Worm (Caenorhabditis elegans) whole organism, late embryonic: ENCODE results near the gene fbxb-105.

ENCODE experiments used
- C38D4.7 ChIP-seq: fragments of 200-800 bp; sonication (Bioruptor generic); optimal IDR thresholded peaks from 2 replicates; lab custom pipeline; 2018; ENCODE audit warnings: mild to moderate bottlenecking, missing genetic modification characterization, moderate library complexity, missing compliant biosample characterization
- Y22D7AL.16 ChIP-seq: sonication (generic microtip); optimal IDR thresholded peaks from 2 replicates; lab custom pipeline; 2016; ENCODE audit warnings: missing genetic modification characterization, missing compliant biosample characterization
- ceh-14 ChIP-seq: sonication (generic microtip); optimal IDR thresholded peaks from 2 replicates; lab custom pipeline; 2016; ENCODE audit warnings: missing genotype, missing genetic modification characterization, missing compliant biosample characterization
- ceh-19 ChIP-seq: fragments of 200-800 bp; sonication (Bioruptor generic); optimal IDR thresholded peaks from 2 replicates; lab custom pipeline; 2018; ENCODE audit warnings: mild to moderate bottlenecking, missing genetic modification characterization, missing compliant biosample characterization
- ceh-2 ChIP-seq: sonication (generic microtip); optimal IDR thresholded peaks from 2 replicates; lab custom pipeline; 2016; ENCODE audit warnings: missing genotype, missing genetic modification characterization, missing compliant biosample characterization
- ceh-22 ChIP-seq: sonication (generic microtip); optimal IDR thresholded peaks from 2 replicates; lab custom pipeline; 2017; ENCODE audit warnings: missing biosample characterization, missing genetic modification characterization
- ceh-24 ChIP-seq: sonication (generic microtip); optimal IDR thresholded peaks from 2 replicates; lab custom pipeline; 2016; ENCODE audit warnings: mild to moderate bottlenecking, missing genetic modification characterization, missing compliant biosample characterization
- ceh-30 ChIP-seq: fragments of 150-350 bp; optimal IDR thresholded peaks from 2 replicates; lab custom pipeline; 2014; ENCODE audit warnings: missing biosample characterization, missing genetic modification characterization
- ceh-31 ChIP-seq: sonication (generic microtip); optimal IDR thresholded peaks from 2 replicates; lab custom pipeline; 2016; ENCODE audit warnings: missing genetic modification characterization, missing compliant biosample characterization
- ceh-45 ChIP-seq: fragments of 200-800 bp; sonication (Bioruptor generic); IDR thresholded peaks from 2 replicates; pipeline ENCODE4 v1.3.6; 2022; ENCODE audit warnings: missing genetic modification reagents, missing genetic modification characterization, missing compliant biosample characterization
- ceh-6 ChIP-seq: fragments of 200-800 bp; sonication (Bioruptor generic); optimal IDR thresholded peaks from 2 replicates; lab custom pipeline; 2018; ENCODE audit warnings: mild to moderate bottlenecking, missing genetic modification characterization, missing compliant biosample characterization
- fkh-10 ChIP-seq: fragments of 150-350 bp; optimal IDR thresholded peaks from 2 replicates; lab custom pipeline; 2014; ENCODE audit warnings: missing biosample characterization, missing genetic modification reagents, missing genetic modification characterization
- gmeb-2 ChIP-seq: sonication (generic microtip); optimal IDR thresholded peaks from 2 replicates; lab custom pipeline; 2016; ENCODE audit warnings: missing genetic modification characterization, inconsistent platforms, missing compliant biosample characterization
- hlh-13 ChIP-seq: fragments of 200-800 bp; sonication (Bioruptor generic); optimal IDR thresholded peaks from 2 replicates; lab custom pipeline; 2018; ENCODE audit warnings: mild to moderate bottlenecking, missing genetic modification characterization, missing compliant biosample characterization
- hlh-15 ChIP-seq: sonication (generic microtip); optimal IDR thresholded peaks from 2 replicates; lab custom pipeline; 2016; ENCODE audit warnings: missing genetic modification characterization, missing compliant biosample characterization
- hlh-30 ChIP-seq: sonication (generic microtip); optimal IDR thresholded peaks from 2 replicates; lab custom pipeline; 2017; ENCODE audit warnings: antibody characterized with exemption, missing genetic modification characterization, missing compliant biosample characterization; ENCODE audit not compliant: insufficient read depth
- hlh-6 ChIP-seq: sonication (generic microtip); optimal IDR thresholded peaks from 2 replicates; lab custom pipeline; 2016; ENCODE audit warnings: missing genotype, missing genetic modification characterization, missing compliant biosample characterization
- lim-6 ChIP-seq: sonication (generic microtip); optimal IDR thresholded peaks from 2 replicates; lab custom pipeline; 2016; ENCODE audit warnings: missing genetic modification characterization, missing compliant biosample characterization
- lin-11 ChIP-seq: fragments of 200-800 bp; sonication (Bioruptor generic); optimal IDR thresholded peaks from 2 replicates; lab custom pipeline; 2018; ENCODE audit warnings: mild to moderate bottlenecking, missing genetic modification characterization, missing compliant biosample characterization
- madf-2 ChIP-seq: sonication (generic microtip); optimal IDR thresholded peaks from 2 replicates; lab custom pipeline; 2017; ENCODE audit warnings: missing genetic modification characterization, missing compliant biosample characterization
- mec-3 ChIP-seq: sonication (generic microtip); optimal IDR thresholded peaks from 2 replicates; lab custom pipeline; 2016; ENCODE audit warnings: borderline replicate concordance, missing genetic modification characterization, missing compliant biosample characterization
- nhr-11 ChIP-seq: fragments of 150-350 bp; optimal IDR thresholded peaks from 2 replicates; lab custom pipeline; 2014; ENCODE audit warnings: missing biosample characterization, missing genetic modification characterization
- nhr-232 ChIP-seq: sonication (generic microtip); optimal IDR thresholded peaks from 2 replicates; lab custom pipeline; 2016; ENCODE audit warnings: missing genetic modification characterization, missing compliant biosample characterization
- npax-4 ChIP-seq: sonication (generic microtip); optimal IDR thresholded peaks from 2 replicates; lab custom pipeline; 2016; ENCODE audit warnings: missing genetic modification characterization, missing compliant biosample characterization
- pag-3 ChIP-seq: sonication (generic microtip); optimal IDR thresholded peaks from 2 replicates; lab custom pipeline; 2016; ENCODE audit warnings: missing compliant biosample characterization, missing genetic modification characterization, borderline replicate concordance
- pat-9 ChIP-seq: fragments of 200-800 bp; sonication (Bioruptor generic); optimal IDR thresholded peaks from 2 replicates; lab custom pipeline; 2018; ENCODE audit warnings: mild to moderate bottlenecking, missing genetic modification characterization, moderate library complexity, missing compliant biosample characterization
- pha-4 ChIP-seq: fragments of 150-350 bp; optimal IDR thresholded peaks from 2 replicates; lab custom pipeline; 2018; ENCODE audit warnings: missing biosample characterization, missing genetic modification reagents, missing genetic modification characterization
- ref-2 ChIP-seq: sonication (generic microtip); optimal IDR thresholded peaks from 2 replicates; lab custom pipeline; 2016; ENCODE audit warnings: missing genetic modification characterization, missing compliant biosample characterization
- rnt-1 ChIP-seq: sonication (generic microtip); optimal IDR thresholded peaks from 2 replicates; lab custom pipeline; 2016; ENCODE audit warnings: missing genetic modification characterization, missing compliant biosample characterization
- tbx-2 ChIP-seq: sonication (generic microtip); optimal IDR thresholded peaks from 2 replicates; lab custom pipeline; 2016; ENCODE audit warnings: missing genetic modification characterization, missing compliant biosample characterization
- tbx-7 ChIP-seq: sonication (generic microtip); optimal IDR thresholded peaks from 2 replicates; lab custom pipeline; 2016; ENCODE audit warnings: missing genotype, missing genetic modification characterization, missing compliant biosample characterization
- ttx-3 ChIP-seq: sonication (generic microtip); optimal IDR thresholded peaks from 2 replicates; lab custom pipeline; 2016; ENCODE audit warnings: missing genetic modification reagents, missing genetic modification characterization, missing compliant biosample characterization
- unc-42 ChIP-seq: sonication (generic microtip); optimal IDR thresholded peaks from 2 replicates; lab custom pipeline; 2016; ENCODE audit warnings: missing genotype, missing genetic modification characterization, missing compliant biosample characterization
- unc-55 ChIP-seq: sonication (generic microtip); optimal IDR thresholded peaks from 2 replicates; lab custom pipeline; 2017; ENCODE audit warnings: missing biosample characterization, missing genetic modification reagents, missing genetic modification characterization
- ztf-16 ChIP-seq: sonication (generic microtip); optimal IDR thresholded peaks from 2 replicates; lab custom pipeline; 2017; ENCODE audit warnings: missing genetic modification characterization, missing compliant biosample characterization

Gene fbxb-105

DNA sequence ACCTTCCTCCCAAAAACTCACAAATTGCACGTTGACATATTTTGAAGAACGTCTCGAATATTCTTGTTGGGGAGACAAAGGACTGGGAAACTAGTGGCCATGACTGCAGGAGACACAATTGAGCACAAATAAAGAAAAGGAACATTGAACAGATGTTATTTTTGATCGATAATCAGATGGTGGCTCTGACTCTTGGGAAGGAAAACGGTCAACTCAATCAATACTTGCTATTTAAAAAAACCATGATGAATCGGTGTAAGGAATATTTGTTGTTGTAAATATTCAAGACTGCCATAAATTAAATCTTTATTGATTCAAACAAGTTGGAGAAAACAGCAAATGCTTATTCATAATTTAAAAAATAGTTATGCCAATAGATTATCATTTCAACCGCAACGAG lies at the start of gene fbxb-105:
TSS of gene fbxb-105 (minus strand) at position 101 of the 400 bp plus-strand sequence.
- TF ChIP-seq Y22D7AL.16 (tag; lab: Kevin White, UChicago) (no peak), ztf-16 (no peak), lin-11 (tag; lab: Kevin White, UChicago) (no peak), hlh-13 (GFP tag; lab: Kevin White, UChicago) (no peak), pat-9 (tag; lab: Kevin White, UChicago) (no peak), ref-2 (tag; lab: Kevin White, UChicago) (no peak), nhr-11 (tag; lab: Kevin White, UChicago) (no peak), ceh-45 (GFP tag; lab: Robert Waterston, UW) (no peak), nhr-232 (tag; lab: Kevin White, UChicago) (no peak), tbx-7 (tag; lab: Kevin White, UChicago) (no peak), C38D4.7 (no peak), pag-3 (tag; lab: Kevin White, UChicago) (no peak)

DNA sequence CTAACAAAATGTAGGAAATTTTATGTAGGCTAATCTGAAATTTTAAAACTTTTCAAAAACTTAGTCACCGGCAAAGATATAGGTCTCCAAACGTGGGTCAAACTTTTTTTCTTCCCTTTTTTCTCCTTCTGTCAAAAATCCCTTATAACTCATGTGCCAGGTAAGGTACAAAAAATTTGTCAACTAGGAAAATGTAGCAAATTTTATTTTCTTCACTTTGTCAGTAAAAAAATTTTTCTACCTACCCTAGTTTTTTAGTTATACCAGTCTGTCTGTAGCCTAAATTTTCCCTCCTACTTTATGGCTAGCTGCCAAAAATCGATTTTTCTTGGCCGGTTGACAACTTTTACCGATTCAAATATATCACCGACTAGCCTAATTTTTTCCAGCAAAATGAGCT lies 46.0 kb upstream of the fbxb-105 start, which contains the start of gene set-13:
TSS of gene set-13 (plus strand) at position 301 of the 400 bp plus-strand sequence.
- no peak for TF ChIP-seq ceh-30 (tag; lab: Kevin White, UChicago)
- TF ChIP-seq lim-6 (tag; lab: Kevin White, UChicago), result no peak
- no peak for TF ChIP-seq gmeb-2 (tag; lab: Kevin White, UChicago)
- no peak for TF ChIP-seq madf-2
- no peak for TF ChIP-seq ceh-45 (GFP tag; lab: Robert Waterston, UW)
- no peak for TF ChIP-seq unc-42
- TF ChIP-seq hlh-30 (tag; lab: Kevin White, UChicago), result no peak
- no peak for TF ChIP-seq mec-3 (tag; lab: Kevin White, UChicago)
- TF ChIP-seq ceh-2, result no peak
- no peak for TF ChIP-seq ceh-19 (GFP tag; lab: Kevin White, UChicago)
- no peak for TF ChIP-seq hlh-15
- no peak for TF ChIP-seq C38D4.7
- TF ChIP-seq hlh-13 (GFP tag; lab: Kevin White, UChicago), result no peak
- no peak for TF ChIP-seq hlh-6 (tag; lab: Kevin White, UChicago)
- no peak for TF ChIP-seq ceh-22 (tag; lab: Kevin White, UChicago)
- TF ChIP-seq pat-9 (tag; lab: Kevin White, UChicago), result no peak
- no peak for TF ChIP-seq unc-55 (GFP tag; lab: Kevin White, UChicago)
- no peak for TF ChIP-seq ref-2 (tag; lab: Kevin White, UChicago)
- no peak for TF ChIP-seq ceh-24 (tag; lab: Kevin White, UChicago)
- TF ChIP-seq ttx-3 (tag; lab: Kevin White, UChicago), result no peak

DNA sequence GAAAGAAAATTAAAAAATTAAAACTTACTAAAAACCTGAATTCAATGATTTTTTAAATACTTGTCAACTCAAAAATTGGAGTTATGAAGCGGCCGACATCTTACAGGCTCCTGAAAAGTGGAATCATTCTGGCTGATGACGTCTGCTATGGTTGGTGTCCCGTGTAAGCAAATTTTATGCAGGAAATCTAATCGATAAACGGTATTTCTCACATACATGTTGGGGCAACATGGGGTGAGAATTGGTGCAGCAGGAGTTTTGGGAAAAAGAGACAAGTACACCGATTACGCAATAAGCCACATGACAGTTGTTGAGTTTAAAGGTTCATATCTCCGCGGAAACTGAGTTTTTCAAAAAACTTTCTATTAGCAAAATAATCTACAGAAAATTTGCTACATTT lies 44.8 kb upstream of the fbxb-105 start, which contains the start of gene K12H6.2:
TSS of gene K12H6.2 (minus strand) at position 101 of the 400 bp plus-strand sequence.
- no peak for TF ChIP-seq ceh-24 (tag; lab: Kevin White, UChicago)

DNA sequence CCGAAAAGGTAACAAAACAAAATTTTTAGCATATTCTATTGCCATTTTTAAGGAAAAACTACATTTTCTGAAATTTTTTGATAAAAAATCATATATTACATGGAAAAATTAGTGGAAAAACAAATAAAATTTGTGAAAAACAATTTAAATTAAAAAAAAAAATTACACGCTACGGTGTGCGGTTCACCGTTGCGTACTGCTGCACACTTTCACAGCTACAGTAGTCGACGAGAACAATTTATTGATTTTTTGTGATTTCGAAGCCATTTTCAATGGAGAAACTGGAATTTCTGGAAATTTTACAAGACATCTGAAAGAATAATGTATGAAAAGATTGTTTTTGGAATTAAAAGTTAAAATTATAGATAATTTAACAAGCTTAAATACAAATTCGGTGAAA lies 44.3 kb upstream of the fbxb-105 start:
- TF ChIP-seq nhr-232 (tag; lab: Kevin White, UChicago) (no peak), nhr-11 (tag; lab: Kevin White, UChicago) (no peak), ceh-31 (tag; lab: Kevin White, UChicago) (no peak), unc-55 (GFP tag; lab: Kevin White, UChicago) (no peak), rnt-1 (no peak), tbx-2 (no peak), hlh-13 (GFP tag; lab: Kevin White, UChicago) (no peak), ceh-14 (tag; lab: Kevin White, UChicago) (no peak), ceh-2 (no peak), fkh-10 (no peak), mec-3 (tag; lab: Kevin White, UChicago) (no peak), ceh-30 (tag; lab: Kevin White, UChicago) (no peak), pha-4 (tag; lab: Kevin White, UChicago) (no peak), npax-4 (tag; lab: Kevin White, UChicago) (no peak), ceh-6 (GFP tag; lab: Kevin White, UChicago) (no peak), ztf-16 (no peak), hlh-15 (no peak)
